Worm (Caenorhabditis elegans) whole organism, L4 larva: ENCODE data around the gene F59B10.2.

Experiments used
- F10B5.3 ChIP-seq: sonication (generic microtip); optimal IDR thresholded peaks from 2 replicates; lab custom pipeline; 2016; ENCODE audit warnings: mild to moderate bottlenecking, missing genetic modification characterization, missing compliant biosample characterization
- F44E2.7 ChIP-seq: fragments of 200-800 bp; sonication (Bioruptor generic); IDR thresholded peaks from 2 replicates; pipeline ENCODE4 v2.1.2; 2022; ENCODE audit warnings: missing genetic modification characterization, missing compliant biosample characterization
- F49E8.2 ChIP-seq: sonication (generic microtip); optimal IDR thresholded peaks from 2 replicates; lab custom pipeline; 2016; ENCODE audit warnings: missing compliant biosample characterization, mild to moderate bottlenecking, missing genetic modification characterization, borderline replicate concordance
- T26A8.4 ChIP-seq: fragments of 200-800 bp; sonication (Bioruptor generic); IDR thresholded peaks from 2 replicates; pipeline ENCODE4 v1.3.6; 2022; ENCODE audit warnings: missing genetic modification characterization, missing compliant biosample characterization
- Y48G9A.11 ChIP-seq: fragments of 200-800 bp; sonication (Bioruptor generic); IDR thresholded peaks from 2 replicates; pipeline ENCODE4 v1.3.6; 2022; ENCODE audit warnings: missing genetic modification reagents, missing genetic modification characterization, missing compliant biosample characterization
- Y5F2A.4 ChIP-seq: fragments of 200-800 bp; sonication (Bioruptor generic); optimal IDR thresholded peaks from 2 replicates; lab custom pipeline; 2018; ENCODE audit warnings: mild to moderate bottlenecking, missing genetic modification characterization, missing compliant biosample characterization
- ZK546.5 ChIP-seq, 2 experiments: sonication (generic microtip); optimal IDR thresholded peaks; 2 replicates each; lab custom pipeline; 2017; ENCODE audit warnings: missing biosample characterization in 2 of 2, missing genetic modification characterization in 2 of 2
- aha-1 ChIP-seq: fragments of 150-350 bp; peaks from one replicate; lab custom pipeline; 2014; ENCODE audit warnings: missing biosample characterization, missing genetic modification characterization
- ceh-20 ChIP-seq: fragments of 200-800 bp; sonication (Bioruptor generic); IDR thresholded peaks from 2 replicates; pipeline ENCODE4 v1.3.6; 2022; ENCODE audit warnings: missing genetic modification reagents, missing genetic modification characterization, missing compliant biosample characterization
- ceh-44 ChIP-seq: fragments of 200-800 bp; sonication (Bioruptor generic); IDR thresholded peaks from 2 replicates; pipeline ENCODE4 v1.3.6; 2022; ENCODE audit warnings: missing genetic modification reagents, missing genetic modification characterization, missing compliant biosample characterization
- cey-2 ChIP-seq: sonication (generic microtip); optimal IDR thresholded peaks from 3 replicates; lab custom pipeline; 2017; ENCODE audit warnings: missing genetic modification characterization, mild to moderate bottlenecking, missing compliant biosample characterization, antibody characterized with exemption, borderline replicate concordance; ENCODE audit not compliant: insufficient read depth
- daf-8 ChIP-seq: fragments of 200-800 bp; sonication (Bioruptor generic); IDR thresholded peaks from 2 replicates; pipeline ENCODE4 v1.3.6; 2022; ENCODE audit warnings: missing genetic modification characterization, missing compliant biosample characterization
- dmd-8 ChIP-seq: fragments of 200-800 bp; sonication (Bioruptor generic); IDR thresholded peaks from 2 replicates; pipeline ENCODE4 v1.3.6; 2022; ENCODE audit warnings: missing genetic modification characterization, missing compliant biosample characterization
- dmd-9 ChIP-seq: fragments of 200-800 bp; sonication (Bioruptor generic); IDR thresholded peaks from 2 replicates; pipeline ENCODE4 v1.3.6; 2022; ENCODE audit warnings: missing genetic modification reagents, missing genetic modification characterization, missing compliant biosample characterization
- duxl-1 ChIP-seq: sonication (generic microtip); optimal IDR thresholded peaks from 2 replicates; lab custom pipeline; 2016; ENCODE audit warnings: mild to moderate bottlenecking, missing genetic modification characterization, moderate library complexity, missing compliant biosample characterization; ENCODE audit not compliant: poor library complexity
- egl-27 ChIP-seq: sonication (generic microtip); optimal IDR thresholded peaks from 3 replicates; lab custom pipeline; 2017; ENCODE audit warnings: missing biosample characterization, missing genetic modification reagents, missing genetic modification characterization
- fos-1 ChIP-seq: fragments of 150-350 bp; optimal IDR thresholded peaks from 2 replicates; lab custom pipeline; 2014; ENCODE audit warnings: missing biosample characterization, missing genetic modification characterization
- hlh-11 ChIP-seq: fragments of 200-800 bp; sonication (Bioruptor generic); optimal IDR thresholded peaks from 2 replicates; lab custom pipeline; 2018; ENCODE audit warnings: mild to moderate bottlenecking, missing genetic modification characterization, missing compliant biosample characterization
- lin-13 ChIP-seq: fragments of 150-350 bp; optimal IDR thresholded peaks from 2 replicates; lab custom pipeline; 2014; ENCODE audit warnings: missing biosample characterization, missing genetic modification reagents, missing genetic modification characterization
- lin-15B ChIP-seq: fragments of 150-350 bp; sonication (generic microtip); optimal IDR thresholded peaks from 3 replicates; lab custom pipeline; 2014; ENCODE audit warnings: missing biosample characterization, missing genetic modification characterization
- lin-38 ChIP-seq: fragments of 200-800 bp; sonication (Bioruptor generic); IDR thresholded peaks from 2 replicates; pipeline ENCODE4 v1.3.6; 2022; ENCODE audit warnings: missing genetic modification reagents, missing genetic modification characterization, missing compliant biosample characterization
- lin-39 ChIP-seq: fragments of 150-350 bp; optimal IDR thresholded peaks from 2 replicates; lab custom pipeline; 2014; ENCODE audit warnings: missing biosample characterization, missing genetic modification reagents, missing genetic modification characterization
- lir-3 ChIP-seq: sonication (generic microtip); optimal IDR thresholded peaks from 2 replicates; lab custom pipeline; 2016; ENCODE audit warnings: mild to moderate bottlenecking, missing genetic modification characterization, missing compliant biosample characterization
- madf-9 ChIP-seq: fragments of 200-800 bp; sonication (Bioruptor generic); conservative IDR thresholded peaks from 2 replicates; pipeline ENCODE4 v1.3.6; 2022; ENCODE audit warnings: missing genetic modification reagents, missing genetic modification characterization, missing compliant biosample characterization
- mdt-29 ChIP-seq: fragments of 200-800 bp; sonication (Bioruptor generic); IDR thresholded peaks from 2 replicates; pipeline ENCODE4 v1.3.6; 2022; ENCODE audit warnings: missing genetic modification reagents, missing genetic modification characterization, missing compliant biosample characterization
- nhr-102 ChIP-seq: sonication (generic microtip); optimal IDR thresholded peaks from 2 replicates; lab custom pipeline; 2016; ENCODE audit warnings: mild to moderate bottlenecking, missing genetic modification characterization, moderate library complexity, missing compliant biosample characterization
- nhr-11 ChIP-seq: fragments of 150-350 bp; optimal IDR thresholded peaks from 2 replicates; lab custom pipeline; 2014; ENCODE audit warnings: missing biosample characterization, missing genetic modification characterization
- nhr-111 ChIP-seq: fragments of 200-800 bp; sonication (Bioruptor generic); optimal IDR thresholded peaks from 2 replicates; lab custom pipeline; 2018; ENCODE audit warnings: mild to moderate bottlenecking, missing genetic modification characterization, missing compliant biosample characterization
- nhr-28 ChIP-seq: fragments of 150-350 bp; optimal IDR thresholded peaks from 2 replicates; lab custom pipeline; 2014; ENCODE audit warnings: missing biosample characterization, missing genetic modification characterization
- nhr-42 ChIP-seq: fragments of 200-800 bp; sonication (Bioruptor generic); IDR thresholded peaks from 2 replicates; pipeline ENCODE4 v1.3.6; 2022; ENCODE audit warnings: missing genetic modification characterization, missing compliant biosample characterization
- nhr-48 ChIP-seq: sonication (generic microtip); optimal IDR thresholded peaks from 2 replicates; lab custom pipeline; 2016; ENCODE audit warnings: mild to moderate bottlenecking, missing genetic modification characterization, missing compliant biosample characterization
- nhr-6 ChIP-seq: fragments of 150-350 bp; optimal IDR thresholded peaks from 2 replicates; lab custom pipeline; 2014; ENCODE audit warnings: missing biosample characterization, missing genetic modification characterization
- nhr-76 ChIP-seq: fragments of 150-350 bp; optimal IDR thresholded peaks from 2 replicates; lab custom pipeline; 2014; ENCODE audit warnings: missing biosample characterization, missing genetic modification characterization
- nhr-77 ChIP-seq: fragments of 150-350 bp; optimal IDR thresholded peaks from 2 replicates; lab custom pipeline; 2014; ENCODE audit warnings: missing biosample characterization, missing genetic modification characterization
- pha-4 ChIP-seq, 2 experiments: fragments of 150-350 bp in 1 of 2; fragments of 200-800 bp in 1 of 2; sonication (Bioruptor generic) in 1 of 2; IDR thresholded peaks in 1 of 2; optimal IDR thresholded peaks in 1 of 2; 2 replicates each; pipeline versions ENCODE4 v1.3.6 to Lab custom; 2014 to 2022; ENCODE audit warnings: missing genetic modification characterization in 2 of 2, missing genetic modification reagents in 2 of 2, missing biosample characterization in 1 of 2, missing compliant biosample characterization in 1 of 2
- rbr-2 ChIP-seq: sonication (generic microtip); optimal IDR thresholded peaks from 2 replicates; lab custom pipeline; 2016; ENCODE audit warnings: missing genotype, missing genetic modification characterization, missing compliant biosample characterization
- snpc-1.2 ChIP-seq: fragments of 200-800 bp; sonication (Bioruptor generic); IDR thresholded peaks from 2 replicates; pipeline ENCODE4 v1.3.6; 2022; ENCODE audit warnings: missing genetic modification reagents, missing genetic modification characterization, missing compliant biosample characterization
- spr-1 ChIP-seq: sonication (generic microtip); optimal IDR thresholded peaks from 2 replicates; lab custom pipeline; 2016; ENCODE audit warnings: mild to moderate bottlenecking, missing genetic modification characterization, missing compliant biosample characterization
- spr-3 ChIP-seq: fragments of 200-800 bp; sonication (Bioruptor generic); optimal IDR thresholded peaks from 2 replicates; lab custom pipeline; 2018; ENCODE audit warnings: mild to moderate bottlenecking, missing genetic modification characterization, missing compliant biosample characterization
- tag-97 ChIP-seq: fragments of 200-800 bp; sonication (Bioruptor generic); IDR thresholded peaks from 2 replicates; pipeline ENCODE4 v1.3.6; 2022; ENCODE audit warnings: missing genetic modification characterization, missing compliant biosample characterization
- vab-7 ChIP-seq: fragments of 200-800 bp; sonication (Bioruptor generic); IDR thresholded peaks from 2 replicates; pipeline ENCODE4 v1.3.6; 2022; ENCODE audit warnings: missing genetic modification reagents, missing genetic modification characterization, missing compliant biosample characterization
- zip-11 ChIP-seq: fragments of 200-800 bp; sonication (Bioruptor generic); IDR thresholded peaks from 2 replicates; pipeline ENCODE4 v1.3.6; 2022; ENCODE audit warnings: missing genetic modification characterization, missing compliant biosample characterization
- zip-2 ChIP-seq: fragments of 150-350 bp; optimal IDR thresholded peaks from 2 replicates; lab custom pipeline; 2014; ENCODE audit warnings: missing biosample characterization, missing genetic modification characterization
- ztf-7 ChIP-seq: fragments of 150-350 bp; optimal IDR thresholded peaks from 2 replicates; lab custom pipeline; 2014; ENCODE audit warnings: missing biosample characterization, missing genetic modification characterization

The F59B10.2 gene

DNA sequence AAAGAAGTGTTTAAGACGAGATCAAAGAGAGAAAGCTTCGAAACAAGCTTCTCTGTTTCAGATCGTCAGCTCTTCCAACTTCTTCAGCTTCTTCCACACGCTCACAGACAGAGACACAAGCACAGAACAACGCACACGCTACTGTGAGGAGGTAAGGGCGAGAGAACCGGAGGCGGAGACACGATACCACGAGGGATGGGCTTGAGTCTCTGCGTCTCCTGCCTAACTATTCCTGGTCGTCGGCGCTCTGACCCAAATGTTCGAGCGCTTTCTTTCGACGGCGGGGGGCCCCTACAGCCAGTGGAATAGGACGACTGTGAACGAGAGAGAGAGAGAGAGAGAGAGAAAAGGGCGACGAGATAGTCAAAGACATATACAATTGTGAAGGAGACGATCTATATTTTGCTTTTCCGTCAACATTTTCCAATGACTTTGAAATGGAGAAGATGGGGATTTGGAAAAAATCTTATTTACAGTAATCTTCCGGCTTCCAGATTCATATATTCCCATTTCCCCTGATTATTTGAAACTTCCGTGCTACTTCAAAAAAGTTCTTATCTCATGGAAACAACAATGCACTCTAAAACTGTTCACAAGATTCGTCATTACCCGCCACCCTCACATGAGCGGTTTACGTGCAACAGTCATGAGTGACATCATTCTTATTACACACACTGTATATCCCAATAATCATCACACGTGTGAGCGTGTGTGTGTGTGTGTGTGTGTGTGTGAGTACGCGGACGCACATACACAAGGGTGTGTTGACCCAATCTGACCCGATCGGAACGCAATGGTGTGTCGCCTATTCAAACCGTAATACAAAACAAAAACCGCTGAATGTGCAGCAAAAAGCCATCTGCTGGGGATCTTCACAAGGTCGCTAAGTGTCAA is 39.4 kb upstream of the F59B10.2 start (continued):
- peak; percentile 69 for TF ChIP-seq T26A8.4 (GFP tag; lab: Robert Waterston, UW)
- TF ChIP-seq ceh-20 (GFP tag; lab: Robert Waterston, UW): peak; percentile 61; the same call in 1 of the 2 replicates
- TF ChIP-seq dmd-8 (GFP tag; lab: Robert Waterston, UW): no peak
- TF ChIP-seq tag-97 (GFP tag; lab: Robert Waterston, UW): no peak
- TF ChIP-seq nhr-6 (tag; lab: Kevin White, UChicago): peak; percentile 57
- TF ChIP-seq rbr-2 (tag; lab: Kevin White, UChicago): peak; percentile 91
- TF ChIP-seq hlh-11 (tag; lab: Kevin White, UChicago): peak; percentile 82
- TF ChIP-seq fos-1 (tag; lab: Kevin White, UChicago): no peak
- TF ChIP-seq lin-13 (GFP tag; lab: Kevin White, UChicago): peak; percentile 20
- TF ChIP-seq zip-2 (tag; lab: Kevin White, UChicago): no peak
- no peak for TF ChIP-seq zip-11
- no peak for TF ChIP-seq F49E8.2 (tag; lab: Kevin White, UChicago)
- TF ChIP-seq dmd-9 (GFP tag; lab: Robert Waterston, UW): 0 out of 2 replicates have a peak, but pooled peaks have one; percentile 59
- peak; percentile 34 for TF ChIP-seq ztf-7
- TF ChIP-seq nhr-77 (tag; lab: Kevin White, UChicago): peak; percentile 49
- 0 out of 2 replicates have a peak, but pooled peaks have one; percentile 29 for TF ChIP-seq ceh-44 (GFP tag; lab: Robert Waterston, UW)
- no peak for TF ChIP-seq egl-27 (tag; lab: Kevin White, UChicago)
- TF ChIP-seq nhr-11 (tag; lab: Kevin White, UChicago): peak; percentile 99
- peak; percentile 32 for TF ChIP-seq nhr-102

DNA sequence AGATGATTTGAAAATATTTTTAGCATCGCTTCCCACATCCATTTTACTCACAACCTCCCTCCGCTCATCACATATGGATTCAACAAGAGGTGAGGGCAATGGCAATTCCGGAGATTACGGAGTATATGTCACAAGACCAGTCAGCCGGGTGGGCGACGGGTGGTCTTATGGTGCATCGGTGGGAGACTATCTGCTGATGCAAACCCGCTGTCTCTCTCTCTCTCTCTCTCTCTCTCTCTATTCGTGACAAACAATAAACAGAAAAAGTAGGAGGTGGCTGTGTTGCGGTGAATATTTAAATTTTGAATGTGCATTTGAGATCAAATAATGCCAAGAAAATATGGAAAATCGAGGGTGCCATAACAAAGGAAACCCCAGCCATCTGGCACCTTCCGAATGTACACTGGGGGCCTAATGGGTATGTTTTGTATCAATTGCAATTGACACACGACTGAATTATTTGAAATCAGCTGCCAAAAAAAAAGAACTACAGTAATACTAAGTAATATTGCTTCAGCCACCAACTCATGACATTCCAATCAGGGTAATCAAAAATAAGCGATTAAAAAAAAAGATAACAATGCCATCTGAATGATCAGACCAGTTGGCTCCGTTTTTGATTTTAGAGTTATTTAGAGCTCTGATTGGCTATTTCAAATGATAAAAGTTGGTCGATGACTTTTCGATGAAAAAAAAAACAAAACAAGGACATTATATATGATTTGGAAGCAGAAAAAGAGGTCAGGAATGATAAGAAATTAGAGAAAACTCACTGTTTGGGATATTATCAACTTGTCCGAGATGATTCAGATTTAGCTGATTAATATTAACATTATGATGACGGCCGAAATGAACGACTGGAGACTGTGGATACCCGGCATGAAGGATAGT is 38.4 kb upstream of the F59B10.2 start:
- TF ChIP-seq pha-4 (GFP tag; IDR thresholded peaks at IDR 0.05; lab: Robert Waterston, UW) (no peak), pha-4 (tag; optimal IDR thresholded peaks at IDR 0.05; lab: Kevin White, UChicago) (no peak), lin-15B (tag; lab: Kevin White, UChicago) (no peak), nhr-76 (tag; lab: Kevin White, UChicago) (no peak), aha-1 (peak; percentile 98), F10B5.3 (tag; lab: Kevin White, UChicago) (no peak), snpc-1.2 (peak; percentile 56; the same call in 1 of the 2 replicates), nhr-11 (tag; lab: Kevin White, UChicago) (no peak), spr-3 (GFP tag; lab: Kevin White, UChicago) (no peak), lin-38 (no peak), Y5F2A.4 (no peak), ceh-44 (GFP tag; lab: Robert Waterston, UW) (no peak), daf-8 (no peak), duxl-1 (no peak), vab-7 (GFP tag; lab: Robert Waterston, UW) (peak; percentile 53; the same call in 1 of the 2 replicates), nhr-28 (tag; lab: Kevin White, UChicago) (peak; percentile 50), nhr-42 (GFP tag; lab: Robert Waterston, UW) (no peak), mdt-29 (no peak), cey-2 (tag; lab: Kevin White, UChicago) (no peak), madf-9 (GFP tag; lab: Robert Waterston, UW) (0 out of 2 replicates have a peak, but pooled peaks have one; percentile 23), lir-3 (tag; lab: Kevin White, UChicago) (no peak), F44E2.7 (no peak), lin-39 (no peak), nhr-111 (GFP tag; lab: Kevin White, UChicago) (no peak), Y48G9A.11 (GFP tag; lab: Robert Waterston, UW) (no peak), nhr-48 (tag; lab: Kevin White, UChicago) (no peak), tag-97 (GFP tag; lab: Robert Waterston, UW) (no peak), zip-11 (0 out of 2 replicates have a peak, but pooled peaks have one; percentile 15), dmd-8 (GFP tag; lab: Robert Waterston, UW) (no peak), spr-1 (tag; lab: Kevin White, UChicago) (no peak), ZK546.5 (tag; optimal IDR thresholded peaks at IDR 0.05; lab: Kevin White, UChicago) (no peak), hlh-11 (tag; lab: Kevin White, UChicago) (peak; percentile 49), lin-13 (GFP tag; lab: Kevin White, UChicago) (peak; percentile 31), fos-1 (tag; lab: Kevin White, UChicago) (no peak)
